Fruit fly (Drosophila melanogaster): ENCODE results near the gene ifc.

ifc gene

dm6 chr2L:6022793-6023192, 36.6 kb downstream of the ifc start (continued):
- TF ChIP-seq Sox102F (GFP tag; optimal IDR thresholded peaks at IDR 0.05) (peak; percentile 40), topi (GFP tag; optimal IDR thresholded peaks at IDR 0.05) (peak; percentile 60), vri (GFP tag; optimal IDR thresholded peaks at IDR 0.05) (no peak), dsx (GFP tag; optimal IDR thresholded peaks at IDR 0.05; ENCODE audit: poor library complexity, severe bottlenecking) (peak; percentile 89), CG34406 (GFP tag; optimal IDR thresholded peaks at IDR 0.05) (peak; percentile 61), CG3032 (tag; optimal IDR thresholded peaks at IDR 0.05) (peak; percentile 75), CG7368 (GFP tag; optimal IDR thresholded peaks at IDR 0.05) (peak; percentile 10), CG9139 (GFP tag; optimal IDR thresholded peaks at IDR 0.05) (peak; percentile 71), fkh (GFP tag; optimal IDR thresholded peaks at IDR 0.05) (no peak), CG32006 (GFP tag; optimal IDR thresholded peaks at IDR 0.05) (peak; percentile 63), fd59A (GFP tag; optimal IDR thresholded peaks at IDR 0.05) (peak; percentile 58), Eip75B (GFP tag; optimal IDR thresholded peaks at IDR 0.05) (peak; percentile 53), Lpt (GFP tag; optimal IDR thresholded peaks at IDR 0.05) (peak; percentile 38), CG6163 (GFP tag; IDR thresholded peaks at IDR 0.05) (peak; percentile 65), net (GFP tag; optimal IDR thresholded peaks at IDR 0.05) (peak; percentile 32), Eip78C (GFP tag) (peak; percentile 92), esn (GFP tag; optimal IDR thresholded peaks at IDR 0.05) (peak; percentile 33), Ets21C (GFP tag; optimal IDR thresholded peaks at IDR 0.05) (no peak), CG16779 (tag; optimal IDR thresholded peaks at IDR 0.05) (peak; percentile 27), cyc (GFP tag; optimal IDR thresholded peaks at IDR 0.05) (peak; percentile 64), eg (GFP tag; IDR thresholded peaks at IDR 0.05) (0 out of 3 replicates have a peak, but pooled peaks have one; percentile 28), Ets96B (tag; optimal IDR thresholded peaks at IDR 0.05) (peak; percentile 80), Met (GFP tag; optimal IDR thresholded peaks at IDR 0.05) (peak; percentile 59), salr (GFP tag; optimal IDR thresholded peaks at IDR 0.05) (peak; percentile 9 to 27), CG11294 (GFP tag; IDR thresholded peaks at IDR 0.05) (no peak), CG6792 (GFP tag; optimal IDR thresholded peaks at IDR 0.05) (peak; percentile 54), CG8319 (GFP tag; optimal IDR thresholded peaks at IDR 0.05) (peak; percentile 55), CG10669 (GFP tag; optimal IDR thresholded peaks at IDR 0.05) (peak; percentile 73), Eip93F (GFP tag; optimal IDR thresholded peaks at IDR 0.05) (peak; percentile 15), CG6808 (GFP tag; optimal IDR thresholded peaks at IDR 0.05) (peak; percentile 73), CG6276 (GFP tag; optimal IDR thresholded peaks at IDR 0.05) (peak; percentile 37), acj6 (GFP tag; optimal IDR thresholded peaks at IDR 0.05) (peak; percentile 79), Smox (GFP tag; optimal IDR thresholded peaks at IDR 0.05) (peak; percentile 21), fd85E (GFP tag; optimal IDR thresholded peaks at IDR 0.05) (no peak), CG10631 (GFP tag; optimal IDR thresholded peaks at IDR 0.05) (peak; percentile 64), CG8119 (GFP tag; IDR thresholded peaks at IDR 0.05) (no peak), OdsH (GFP tag; optimal IDR thresholded peaks at IDR 0.05) (peak; percentile 22), spab (GFP tag; optimal IDR thresholded peaks at IDR 0.05) (peak; percentile 73), svp (GFP tag) (peak; percentile 86)

- TF ChIP-seq CG6854 (GFP tag; optimal IDR thresholded peaks at IDR 0.05) = no peak
- peak; percentile 78 for TF ChIP-seq fkh (GFP tag; optimal IDR thresholded peaks at IDR 0.05)
- no peak for TF ChIP-seq svp (GFP tag)
- TF ChIP-seq CG34406 (GFP tag; optimal IDR thresholded peaks at IDR 0.05) = no peak
- no peak for TF ChIP-seq Eip78C (GFP tag)
- no peak for TF ChIP-seq spab (GFP tag; optimal IDR thresholded peaks at IDR 0.05)
- no peak for TF ChIP-seq dac (GFP tag; optimal IDR thresholded peaks at IDR 0.05)
- TF ChIP-seq Ets96B (tag; optimal IDR thresholded peaks at IDR 0.05) = no peak
- TF ChIP-seq CG6808 (GFP tag; optimal IDR thresholded peaks at IDR 0.05) = peak; percentile 100
Observed at dm6 chr2L:6024345-6024907, 38.3 kb downstream of the ifc start, which contains the start of gene CG9107. Gene CG9107 (minus strand): TSS chr2L:6024539.
